Worm (Caenorhabditis elegans): ENCODE data around the gene Y57A10C.11.
A peak's percentile ranks its signal among the peaks of the same experiment; 100 is the strongest.

Gene Y57A10C.11

DNA sequence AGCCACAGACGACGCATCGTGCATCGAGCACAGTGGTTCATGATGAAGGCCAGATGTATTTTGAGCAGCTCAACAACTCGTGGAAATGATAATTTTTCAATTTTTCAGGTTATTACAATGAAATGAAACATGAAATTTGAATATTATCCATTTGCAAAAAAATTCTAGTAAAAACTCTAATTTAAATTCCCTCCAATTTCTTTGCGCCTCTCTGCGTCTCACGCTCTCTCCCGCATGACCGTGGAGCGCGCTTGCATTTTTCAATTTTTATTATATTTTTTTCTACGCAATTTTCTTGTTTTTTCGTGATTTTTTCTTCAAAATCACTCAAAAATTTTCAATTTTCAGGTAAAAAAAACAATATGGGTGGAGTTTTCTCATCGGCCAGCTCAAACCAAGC lies 44.7 kb upstream of the Y57A10C.11 start, which contains the start of gene tag-281 (continued):
- TF ChIP-seq nhr-85 (tag): peak; percentile 93
- TF ChIP-seq zag-1 (tag; optimal IDR thresholded peaks at IDR 0.05): no peak
- peak; percentile 69 for TF ChIP-seq C16A3.4 (tag; optimal IDR thresholded peaks at IDR 0.05)
- peak; percentile 16 for TF ChIP-seq ztf-4 (tag; optimal IDR thresholded peaks at IDR 0.05)
- TF ChIP-seq isw-1 (GFP tag; IDR thresholded peaks at IDR 0.05): peak; percentile 87
- peak; percentile 76 for TF ChIP-seq pax-3 (tag; optimal IDR thresholded peaks at IDR 0.05)
- peak; percentile 89 for TF ChIP-seq nhr-19 (GFP tag; conservative IDR thresholded peaks at IDR 0.05)
- no peak for TF ChIP-seq unc-62 (GFP tag; optimal IDR thresholded peaks at IDR 0.05)

ce11 chrII:12457275-12457674 lies 42.6 kb upstream of the Y57A10C.11 start, which contains the start of gene sre-38:
sre-38 (plus strand) TSS chrII:12457575.
- TF ChIP-seq mef-2 (tag; optimal IDR thresholded peaks at IDR 0.05): no peak
- TF ChIP-seq swsn-7 (tag; optimal IDR thresholded peaks at IDR 0.05): no peak
- no peak for TF ChIP-seq mab-9 (GFP tag; IDR thresholded peaks at IDR 0.05)
- TF ChIP-seq snu-23 (GFP tag; optimal IDR thresholded peaks at IDR 0.05): no peak
- TF ChIP-seq irx-1 (tag; optimal IDR thresholded peaks at IDR 0.05): no peak
- no peak for TF ChIP-seq nhr-47 (tag; optimal IDR thresholded peaks at IDR 0.05)
- TF ChIP-seq nhr-12 (tag; optimal IDR thresholded peaks at IDR 0.05): no peak
- TF ChIP-seq nhr-71 (tag; optimal IDR thresholded peaks at IDR 0.05): no peak
- TF ChIP-seq unc-86 (tag; optimal IDR thresholded peaks at IDR 0.05): no peak

DNA sequence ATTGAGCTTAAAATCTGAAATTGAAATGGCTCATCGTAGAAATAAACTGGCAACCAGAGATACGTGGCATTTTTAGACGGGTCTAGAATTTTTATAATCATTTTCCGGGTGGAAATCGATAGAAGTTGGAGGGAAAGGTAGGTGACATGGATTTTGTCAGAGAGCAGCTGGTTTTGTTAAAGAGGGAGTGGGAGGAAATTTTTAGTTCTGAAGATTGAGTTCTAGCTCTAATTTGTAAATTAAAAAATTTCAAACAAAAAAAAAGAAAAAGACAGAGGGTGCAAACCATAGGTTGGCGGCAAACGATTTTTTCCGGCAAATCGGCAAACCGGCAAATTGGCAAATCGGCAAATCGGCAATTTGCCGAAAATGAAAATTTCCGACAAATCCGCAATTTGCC lies 41.9 kb upstream of the Y57A10C.11 start, which contains the start of gene sre-32:
TSS of gene sre-32 (minus strand) at position 101 of the 400 bp plus-strand sequence.
- TF ChIP-seq unc-30 (tag; optimal IDR thresholded peaks at IDR 0.05) (no peak), irx-1 (tag; optimal IDR thresholded peaks at IDR 0.05) (no peak), alr-1 (tag; optimal IDR thresholded peaks at IDR 0.05; ENCODE audit: borderline replicate concordance) (no peak), hpl-2 (GFP tag; optimal IDR thresholded peaks at IDR 0.05) (no peak), nhr-84 (tag; optimal IDR thresholded peaks at IDR 0.05) (no peak), fkh-4 (tag; optimal IDR thresholded peaks at IDR 0.05; ENCODE audit: borderline replicate concordance) (no peak), nhr-20 (tag; optimal IDR thresholded peaks at IDR 0.05) (no peak)

ce11 chrII:12452754-12453352 lies 38.1 kb upstream of the Y57A10C.11 start, which contains the start of the genes sre-35 and sre-33:
sre-35 (minus strand) TSS chrII:12452854.
sre-33 (plus strand) TSS chrII:12453302.
- TF ChIP-seq hlh-17 (GFP tag; optimal IDR thresholded peaks at IDR 0.05; ENCODE audit: borderline replicate concordance): no peak
- no peak for TF ChIP-seq unc-30 (tag; optimal IDR thresholded peaks at IDR 0.05)
- no peak for TF ChIP-seq mdl-1 (tag; optimal IDR thresholded peaks at IDR 0.05)
- no peak for TF ChIP-seq aha-1 (tag; optimal IDR thresholded peaks at IDR 0.05)
- TF ChIP-seq snu-23 (GFP tag; optimal IDR thresholded peaks at IDR 0.05): no peak
- no peak for TF ChIP-seq C04F5.9 (tag; optimal IDR thresholded peaks at IDR 0.05)

DNA sequence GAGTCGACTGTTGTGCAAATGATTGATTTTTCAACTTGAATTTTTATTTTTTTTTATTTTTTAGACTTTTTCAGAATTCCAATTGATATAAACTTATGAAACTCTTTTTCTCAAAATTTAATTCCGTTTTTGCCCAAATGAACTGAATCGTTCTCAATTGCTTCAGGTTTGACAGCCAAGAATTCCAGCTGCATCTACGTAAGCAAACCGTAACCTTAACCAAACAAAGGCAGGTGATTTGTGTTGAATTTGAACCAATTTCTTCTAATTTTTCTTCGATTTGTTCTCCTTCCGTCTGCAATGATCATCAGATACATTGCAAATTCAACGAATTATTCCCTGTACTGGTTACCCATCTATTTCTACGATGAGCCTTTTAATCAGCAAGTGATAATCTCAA lies 35.1 kb upstream of the Y57A10C.11 start, which contains the start of gene sre-34:
TSS of gene sre-34 (plus strand) at position 301 of the 400 bp plus-strand sequence.
- no peak for TF ChIP-seq ces-1 (GFP tag; optimal IDR thresholded peaks at IDR 0.05)

DNA sequence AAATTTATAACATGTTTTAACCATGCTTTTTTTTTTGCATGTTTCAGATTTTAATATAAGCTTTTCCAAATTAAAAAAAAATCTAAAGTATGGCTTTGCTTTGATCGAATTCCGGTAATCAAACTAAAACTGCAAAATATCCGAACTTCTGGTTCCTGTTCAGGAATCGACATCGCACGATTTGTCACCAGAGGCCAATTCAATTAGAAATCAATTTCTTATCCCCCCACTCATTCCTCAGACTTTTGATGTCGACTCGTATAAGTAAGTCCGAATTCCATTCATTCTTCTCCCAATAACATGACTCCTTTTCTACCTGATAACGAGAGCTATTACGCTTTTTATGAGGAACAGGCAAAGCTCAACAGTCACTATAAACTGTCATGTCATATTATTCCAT lies 33.5 kb upstream of the Y57A10C.11 start, which contains the start of gene srh-27:
TSS of gene srh-27 (plus strand) at position 301 of the 400 bp plus-strand sequence.
- TF ChIP-seq lir-3 (tag; optimal IDR thresholded peaks at IDR 0.05; ENCODE audit: poor library complexity): no peak
- TF ChIP-seq unc-130 (tag; optimal IDR thresholded peaks at IDR 0.05): no peak

All from whole organism, L1 larva.